Fruit fly (Drosophila melanogaster): ENCODE results near the gene CG2021.

The CG2021 gene

DNA sequence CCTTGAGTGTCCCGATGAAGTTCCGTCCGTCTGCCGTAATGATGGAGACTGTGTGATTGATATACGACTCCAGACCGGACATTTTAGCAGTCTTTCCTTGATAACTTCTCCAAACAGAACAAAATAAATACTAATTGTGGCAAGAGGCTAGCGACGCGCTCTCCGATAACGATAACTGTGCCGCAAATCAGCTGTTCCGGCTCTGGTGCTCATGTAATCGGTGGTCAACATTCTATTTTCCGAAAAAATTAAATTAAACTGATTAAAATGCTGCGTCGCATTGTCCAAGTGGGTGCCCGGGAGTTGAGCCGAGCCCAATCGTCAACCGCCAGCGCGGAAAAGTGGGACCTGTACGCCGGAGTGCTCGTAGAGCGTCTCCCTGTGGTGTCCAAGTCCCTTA, at the start of gene CG2021, which contains the start of gene mRpL46:
CG2021 (minus strand) TSS at position 163 of the 400 bp plus-strand sequence.
mRpL46 (plus strand) TSS at position 191 of the 400 bp plus-strand sequence.
- no peak for TF ChIP-seq CG5204 (GFP tag; optimal IDR thresholded peaks at IDR 0.05)
- TF ChIP-seq CG12768 (GFP tag; optimal IDR thresholded peaks at IDR 0.05): no peak

DNA sequence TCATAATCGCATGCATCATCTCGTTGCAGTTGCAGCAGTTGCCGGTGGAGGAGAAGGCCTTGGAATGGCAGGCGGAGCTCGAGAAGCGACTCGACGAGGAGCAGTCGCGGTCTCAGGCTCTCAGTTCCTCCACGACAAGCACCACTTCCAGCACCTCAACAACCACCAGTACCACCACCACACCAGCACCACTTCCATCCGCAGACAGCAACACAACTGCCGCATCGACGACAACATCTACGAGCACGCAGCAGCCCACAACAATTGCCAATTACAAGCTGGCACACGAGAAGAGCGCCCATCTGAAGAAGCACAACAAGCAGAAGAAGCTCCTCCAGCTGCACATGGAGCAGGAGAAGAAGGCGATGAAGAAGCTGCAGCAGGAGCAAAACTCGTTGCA, 45.2 kb upstream of the CG2021 start:
- TF ChIP-seq ovo (GFP tag; optimal IDR thresholded peaks at IDR 0.05) (no peak), toe (GFP tag; optimal IDR thresholded peaks at IDR 0.05) (no peak), pad (GFP tag; optimal IDR thresholded peaks at IDR 0.05) (no peak)

DNA sequence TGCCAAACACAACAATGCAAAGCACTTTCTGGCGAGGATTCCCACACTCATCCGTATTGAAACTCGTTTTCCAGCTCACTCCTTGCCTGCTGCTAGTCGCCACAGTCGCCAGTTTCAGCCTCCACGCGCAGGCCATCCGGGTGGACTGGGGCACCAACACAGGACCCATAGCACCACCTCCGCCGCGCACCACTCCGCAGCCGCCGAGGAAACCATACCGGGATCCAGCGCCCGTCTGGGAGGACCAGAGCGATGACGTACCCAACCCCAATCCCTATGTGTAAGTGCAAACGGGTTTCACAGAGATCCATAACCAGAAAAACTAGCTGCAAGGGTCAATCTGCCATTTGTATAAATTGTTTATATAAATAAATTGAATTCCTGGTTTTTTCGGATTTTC, 43.9 kb upstream of the CG2021 start:
- TF ChIP-seq CG7101 (tag; optimal IDR thresholded peaks at IDR 0.05): no peak

DNA sequence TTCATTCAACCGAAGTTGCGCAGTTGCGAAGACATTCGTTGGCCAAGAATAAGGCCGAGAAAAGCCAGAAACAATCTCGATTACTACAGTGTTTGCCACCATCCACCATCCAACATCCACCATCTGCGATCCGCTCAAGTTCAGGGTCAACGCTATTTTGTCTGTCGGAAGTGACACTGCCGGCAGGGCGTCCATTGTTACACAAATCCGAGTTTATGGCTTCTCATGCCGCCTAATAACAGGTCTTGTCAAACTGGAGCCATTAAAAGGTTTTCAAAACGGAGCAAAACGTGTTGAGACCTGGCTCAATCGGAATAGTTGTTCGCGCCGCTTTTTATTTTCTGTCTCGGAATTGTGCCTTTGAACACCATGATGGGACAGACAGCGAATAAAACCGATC, 41.6 kb upstream of the CG2021 start:
- TF ChIP-seq Hr96 (GFP tag; optimal IDR thresholded peaks at IDR 0.05) (no peak), kay (GFP tag; ENCODE audit: borderline replicate concordance) (no peak), CG7045 (GFP tag; optimal IDR thresholded peaks at IDR 0.05) (no peak), ovo (GFP tag; optimal IDR thresholded peaks at IDR 0.05) (no peak), bab1 (GFP tag; optimal IDR thresholded peaks at IDR 0.05) (no peak), Clk (GFP tag; optimal IDR thresholded peaks at IDR 0.05) (no peak), toe (GFP tag; optimal IDR thresholded peaks at IDR 0.05) (no peak)

DNA sequence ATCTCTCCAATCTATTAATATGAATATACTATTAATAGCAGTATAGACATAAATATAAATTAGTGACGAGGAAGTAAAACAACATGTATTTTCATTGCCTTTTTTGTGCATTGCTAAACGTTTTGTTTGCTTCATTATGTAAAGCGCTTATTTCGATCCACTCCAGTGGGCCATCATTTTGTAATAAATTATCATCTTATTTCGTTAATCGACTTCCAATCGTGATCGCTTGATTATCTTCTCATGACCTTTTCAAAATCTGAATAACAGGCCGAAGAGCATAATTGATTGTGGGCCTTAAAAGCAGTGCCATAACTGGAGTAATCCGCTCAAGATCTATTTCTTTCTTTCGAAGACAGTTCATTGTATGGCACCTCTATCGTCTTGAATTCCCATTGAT, 40.2 kb upstream of the CG2021 start:
- TF ChIP-seq kay (GFP tag; ENCODE audit: borderline replicate concordance) (no peak), cic (GFP tag; optimal IDR thresholded peaks at IDR 0.05) (no peak), CG7045 (GFP tag; optimal IDR thresholded peaks at IDR 0.05) (no peak), toe (GFP tag; optimal IDR thresholded peaks at IDR 0.05) (no peak), CG12768 (GFP tag; optimal IDR thresholded peaks at IDR 0.05) (no peak), ovo (GFP tag; optimal IDR thresholded peaks at IDR 0.05) (no peak), Crg-1 (GFP tag; optimal IDR thresholded peaks at IDR 0.05) (no peak), tj (GFP tag; optimal IDR thresholded peaks at IDR 0.05) (no peak), CG11617 (GFP tag; optimal IDR thresholded peaks at IDR 0.05) (no peak), cnc (optimal IDR thresholded peaks at IDR 0.05) (no peak), Hr96 (GFP tag; optimal IDR thresholded peaks at IDR 0.05) (no peak), Mnt (GFP tag; optimal IDR thresholded peaks at IDR 0.05) (no peak), CG14711 (tag; optimal IDR thresholded peaks at IDR 0.05) (no peak), CG33017 (tag; optimal IDR thresholded peaks at IDR 0.05) (no peak), Clk (GFP tag; optimal IDR thresholded peaks at IDR 0.05) (no peak), pad (GFP tag; optimal IDR thresholded peaks at IDR 0.05) (no peak), bab1 (GFP tag; optimal IDR thresholded peaks at IDR 0.05) (no peak), CG7101 (tag; optimal IDR thresholded peaks at IDR 0.05) (no peak), CG5204 (GFP tag; optimal IDR thresholded peaks at IDR 0.05) (no peak)

DNA sequence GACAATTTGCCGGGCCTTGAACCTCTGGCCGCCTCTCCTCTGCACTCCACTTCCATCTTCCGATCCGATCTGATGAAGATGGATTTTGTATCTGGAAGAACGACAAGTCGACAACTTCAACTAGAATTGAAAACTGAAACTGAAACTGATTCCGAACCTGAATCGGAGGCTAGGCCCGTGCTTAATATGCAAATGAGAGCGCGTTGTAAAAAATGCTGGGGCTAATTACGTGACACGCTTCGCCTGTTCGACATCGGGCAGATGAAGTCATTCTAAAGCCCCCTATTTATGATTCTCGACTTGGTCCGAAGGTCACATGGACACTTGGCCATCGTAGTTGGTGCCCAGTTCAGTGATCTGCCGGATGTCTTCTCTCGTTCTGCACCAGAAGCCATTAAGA, 39.4 kb upstream of the CG2021 start:
- no peak for TF ChIP-seq Mnt (GFP tag; optimal IDR thresholded peaks at IDR 0.05)
- no peak for TF ChIP-seq CG12768 (GFP tag; optimal IDR thresholded peaks at IDR 0.05)
- no peak for TF ChIP-seq tj (GFP tag; optimal IDR thresholded peaks at IDR 0.05)
- no peak for TF ChIP-seq CG1620 (GFP tag; optimal IDR thresholded peaks at IDR 0.05)
- TF ChIP-seq CG33017 (tag; optimal IDR thresholded peaks at IDR 0.05): no peak
- no peak for TF ChIP-seq CG7101 (tag; optimal IDR thresholded peaks at IDR 0.05)
- TF ChIP-seq Hr96 (GFP tag; optimal IDR thresholded peaks at IDR 0.05): no peak
- no peak for TF ChIP-seq cic (GFP tag; optimal IDR thresholded peaks at IDR 0.05)
- TF ChIP-seq cnc (optimal IDR thresholded peaks at IDR 0.05): no peak
- TF ChIP-seq kay (GFP tag; ENCODE audit: borderline replicate concordance): no peak
- no peak for TF ChIP-seq pad (GFP tag; optimal IDR thresholded peaks at IDR 0.05)

DNA sequence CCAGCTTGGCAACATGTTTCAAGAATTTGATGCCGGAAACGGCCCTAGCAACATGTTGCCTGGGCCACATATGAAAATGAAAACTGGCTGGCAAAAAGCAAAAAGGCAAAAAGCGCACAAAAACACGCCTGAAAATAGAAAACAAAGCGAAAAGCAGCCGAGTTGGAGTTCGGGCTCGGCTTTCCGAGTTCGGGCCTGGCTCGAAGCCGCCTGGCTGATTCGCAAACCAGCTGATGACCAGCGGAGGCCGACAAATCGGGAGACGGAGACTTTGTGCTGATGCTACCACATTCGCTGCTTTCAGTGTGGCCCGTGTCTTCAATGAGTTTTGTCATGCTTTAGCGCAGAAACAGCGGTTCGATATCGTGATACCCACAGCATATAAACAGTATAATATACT, 33.1 kb upstream of the CG2021 start, which contains the start of gene GV1:
GV1 (plus strand) TSS at position 301 of the 400 bp plus-strand sequence.
- TF ChIP-seq CG7045 (GFP tag; optimal IDR thresholded peaks at IDR 0.05) (no peak), CG5204 (GFP tag; optimal IDR thresholded peaks at IDR 0.05) (no peak), pad (GFP tag; optimal IDR thresholded peaks at IDR 0.05) (no peak), CG7101 (tag; optimal IDR thresholded peaks at IDR 0.05) (no peak), toe (GFP tag; optimal IDR thresholded peaks at IDR 0.05) (no peak)

DNA sequence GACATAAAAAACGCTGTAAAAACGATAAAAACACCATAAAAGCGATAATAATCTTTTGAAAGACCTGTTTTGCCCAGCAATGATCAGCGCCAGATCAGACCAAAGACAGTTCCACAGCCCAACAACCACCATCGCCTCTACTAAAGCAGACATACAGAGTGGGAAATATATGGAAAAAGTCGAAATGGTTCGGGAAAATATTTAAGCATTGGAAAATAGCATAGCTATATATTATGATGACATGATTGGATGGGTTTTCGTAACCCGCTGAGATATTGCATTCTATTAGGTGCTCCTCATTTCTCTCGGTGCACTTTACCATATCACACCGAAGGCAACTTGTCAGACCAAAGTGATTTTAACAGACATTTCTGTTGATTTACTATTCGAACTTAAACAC, 31.4 kb upstream of the CG2021 start:
- TF ChIP-seq CG33017 (tag; optimal IDR thresholded peaks at IDR 0.05): no peak
- peak; percentile 45 for TF ChIP-seq CG7045 (GFP tag; optimal IDR thresholded peaks at IDR 0.05)
- no peak for TF ChIP-seq CG7101 (tag; optimal IDR thresholded peaks at IDR 0.05)
- peak; percentile 4 for TF ChIP-seq CG5204 (GFP tag; optimal IDR thresholded peaks at IDR 0.05)

DNA sequence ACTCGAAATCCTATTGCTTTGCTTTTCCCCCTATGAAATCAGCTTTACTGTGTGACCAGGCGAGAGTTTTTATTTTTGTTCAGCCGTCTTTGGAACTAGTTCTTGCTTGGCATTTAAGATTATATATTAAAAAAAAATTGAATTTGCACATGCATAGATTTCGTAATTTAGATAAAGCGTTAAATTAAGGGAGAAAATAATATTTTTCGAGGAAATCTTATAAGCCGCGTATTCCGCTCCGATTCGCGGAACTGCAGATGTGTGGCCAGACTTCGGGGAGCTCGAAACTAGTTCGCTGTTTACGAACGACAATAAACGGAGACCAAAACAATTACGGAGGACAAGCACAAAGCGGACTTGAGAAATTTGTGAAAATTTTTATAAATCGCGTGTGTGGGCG, 25.6 kb upstream of the CG2021 start, which contains the start of the genes JTBR and CG42676:
JTBR (minus strand) TSS at position 55 of the 400 bp plus-strand sequence.
CG42676 (plus strand) TSS at position 306 of the 400 bp plus-strand sequence.
- TF ChIP-seq bab1 (GFP tag; optimal IDR thresholded peaks at IDR 0.05): peak; percentile 45
- TF ChIP-seq tj (GFP tag; optimal IDR thresholded peaks at IDR 0.05): no peak
- TF ChIP-seq CG5204 (GFP tag; optimal IDR thresholded peaks at IDR 0.05): no peak
- peak; percentile 39 for TF ChIP-seq toe (GFP tag; optimal IDR thresholded peaks at IDR 0.05)
- peak; percentile 25 for TF ChIP-seq CG14711 (tag; optimal IDR thresholded peaks at IDR 0.05)
- peak; percentile 4 for TF ChIP-seq pad (GFP tag; optimal IDR thresholded peaks at IDR 0.05)
- peak; percentile 17 for TF ChIP-seq CG11617 (GFP tag; optimal IDR thresholded peaks at IDR 0.05)
- peak; percentile 22 for TF ChIP-seq cic (GFP tag; optimal IDR thresholded peaks at IDR 0.05)
- TF ChIP-seq Mnt (GFP tag; optimal IDR thresholded peaks at IDR 0.05): peak; percentile 48

All from whole organism, adult.